Worm (Caenorhabditis elegans) whole organism, L4 larva: ENCODE data around the gene scav-1.

Experiments
- F37D6.2 ChIP-seq: sonication (generic microtip); optimal IDR thresholded peaks from 2 replicates; lab custom pipeline; 2016; ENCODE audit warnings: mild to moderate bottlenecking, missing genetic modification characterization, missing compliant biosample characterization
- T20F7.1 ChIP-seq: fragments of 200-800 bp; sonication (Bioruptor generic); optimal IDR thresholded peaks from 2 replicates; lab custom pipeline; 2018; ENCODE audit warnings: mild to moderate bottlenecking, missing genetic modification characterization, missing compliant biosample characterization
- T26A8.4 ChIP-seq: fragments of 200-800 bp; sonication (Bioruptor generic); IDR thresholded peaks from 2 replicates; pipeline ENCODE4 v1.3.6; 2022; ENCODE audit warnings: missing genetic modification characterization, missing compliant biosample characterization
- Y75B8A.6 ChIP-seq: fragments of 200-800 bp; sonication (Bioruptor generic); IDR thresholded peaks from 2 replicates; pipeline ENCODE4 v1.3.6; 2022; ENCODE audit warnings: missing genetic modification reagents, missing genetic modification characterization, missing compliant biosample characterization
- aha-1 ChIP-seq: fragments of 150-350 bp; peaks from one replicate; lab custom pipeline; 2014; ENCODE audit warnings: missing biosample characterization, missing genetic modification characterization
- aly-2 ChIP-seq: sonication (generic microtip); optimal IDR thresholded peaks from 2 replicates; lab custom pipeline; 2018; ENCODE audit warnings: missing biosample characterization, missing genetic modification characterization
- arid-1 ChIP-seq: fragments of 200-800 bp; sonication (Bioruptor generic); conservative IDR thresholded peaks from 2 replicates; pipeline ENCODE4 v1.3.6; 2022; ENCODE audit warnings: missing genetic modification reagents, missing genetic modification characterization, missing compliant biosample characterization
- ceh-62 ChIP-seq: sonication (generic microtip); optimal IDR thresholded peaks from 2 replicates; lab custom pipeline; 2017; ENCODE audit warnings: missing biosample characterization, missing genetic modification characterization
- daf-16 ChIP-seq, 3 experiments: sonication (generic microtip); optimal IDR thresholded peaks; 2 replicates each; lab custom pipeline; 2016 to 2017; ENCODE audit warnings: missing genetic modification characterization in 3 of 3, missing genetic modification reagents in 3 of 3, mild to moderate bottlenecking in 2 of 3, missing compliant biosample characterization in 2 of 3, missing biosample characterization in 1 of 3, moderate library complexity in 1 of 3
- dmd-6 ChIP-seq: fragments of 200-800 bp; sonication (Bioruptor generic); IDR thresholded peaks from 2 replicates; pipeline ENCODE4 v1.3.6; 2022; ENCODE audit warnings: missing genetic modification reagents, missing genetic modification characterization, missing compliant biosample characterization
- dve-1 ChIP-seq: sonication (generic microtip); optimal IDR thresholded peaks from 2 replicates; lab custom pipeline; 2017; ENCODE audit warnings: antibody characterized with exemption, mild to moderate bottlenecking, missing genetic modification characterization, missing compliant biosample characterization; ENCODE audit not compliant: insufficient read depth
- egl-43 ChIP-seq: fragments of 200-800 bp; sonication (Bioruptor generic); IDR thresholded peaks from 2 replicates; pipeline ENCODE4 v1.3.6; 2022; ENCODE audit warnings: missing genetic modification reagents, missing genetic modification characterization, missing compliant biosample characterization
- fkh-10 ChIP-seq: fragments of 150-350 bp; optimal IDR thresholded peaks from 2 replicates; lab custom pipeline; 2014; ENCODE audit warnings: missing biosample characterization, missing genetic modification reagents, missing genetic modification characterization
- hlh-30 ChIP-seq: sonication (generic microtip); optimal IDR thresholded peaks from 2 replicates; lab custom pipeline; 2017; ENCODE audit warnings: antibody characterized with exemption, mild to moderate bottlenecking, missing genetic modification characterization, missing compliant biosample characterization; ENCODE audit not compliant: insufficient read depth
- hmg-1.1 ChIP-seq: fragments of 200-800 bp; sonication (Bioruptor generic); IDR thresholded peaks from 2 replicates; pipeline ENCODE4 v1.3.6; 2022; ENCODE audit warnings: missing genetic modification reagents, missing genetic modification characterization, missing compliant biosample characterization
- jun-1 ChIP-seq: fragments of 150-350 bp; optimal IDR thresholded peaks from 2 replicates; lab custom pipeline; 2014; ENCODE audit warnings: missing biosample characterization, missing genetic modification reagents, missing genetic modification characterization
- lim-7 ChIP-seq: fragments of 200-800 bp; sonication (Bioruptor generic); IDR thresholded peaks from 2 replicates; pipeline ENCODE4 v1.3.6; 2022; ENCODE audit warnings: missing genetic modification characterization, missing compliant biosample characterization
- lin-38 ChIP-seq: fragments of 200-800 bp; sonication (Bioruptor generic); IDR thresholded peaks from 2 replicates; pipeline ENCODE4 v1.3.6; 2022; ENCODE audit warnings: missing genetic modification reagents, missing genetic modification characterization, missing compliant biosample characterization
- mdl-1 ChIP-seq, 2 experiments: fragments of 150-350 bp in 1 of 2; sonication (generic microtip) in 1 of 2; optimal IDR thresholded peaks; 2 replicates each; lab custom pipeline; 2014 to 2017; ENCODE audit warnings: missing biosample characterization in 2 of 2, missing genetic modification characterization in 2 of 2
- mep-1 ChIP-seq: fragments of 150-350 bp; sonication (generic microtip); optimal IDR thresholded peaks from 3 replicates; lab custom pipeline; 2014; ENCODE audit warnings: missing biosample characterization, missing genetic modification characterization
- mxl-3 ChIP-seq: fragments of 200-800 bp; sonication (Bioruptor generic); optimal IDR thresholded peaks from 2 replicates; lab custom pipeline; 2018; ENCODE audit warnings: mild to moderate bottlenecking, missing genetic modification characterization, missing compliant biosample characterization
- nhr-11 ChIP-seq: fragments of 150-350 bp; optimal IDR thresholded peaks from 2 replicates; lab custom pipeline; 2014; ENCODE audit warnings: missing biosample characterization, missing genetic modification characterization
- nhr-28 ChIP-seq: fragments of 150-350 bp; optimal IDR thresholded peaks from 2 replicates; lab custom pipeline; 2014; ENCODE audit warnings: missing biosample characterization, missing genetic modification characterization
- nhr-77 ChIP-seq: fragments of 150-350 bp; optimal IDR thresholded peaks from 2 replicates; lab custom pipeline; 2014; ENCODE audit warnings: missing biosample characterization, missing genetic modification characterization
- php-3 ChIP-seq: fragments of 200-800 bp; sonication (Bioruptor generic); IDR thresholded peaks from 2 replicates; pipeline ENCODE4 v1.3.6; 2022; ENCODE audit warnings: missing genetic modification reagents, missing genetic modification characterization, missing compliant biosample characterization
- pqm-1 ChIP-seq: sonication (generic microtip); optimal IDR thresholded peaks from 2 replicates; lab custom pipeline; 2017; ENCODE audit warnings: missing biosample characterization, missing genetic modification characterization
- rbr-2 ChIP-seq: sonication (generic microtip); optimal IDR thresholded peaks from 2 replicates; lab custom pipeline; 2016; ENCODE audit warnings: missing genotype, missing genetic modification characterization, missing compliant biosample characterization
- set-16 ChIP-seq: fragments of 200-800 bp; sonication (Bioruptor generic); IDR thresholded peaks from 2 replicates; pipeline ENCODE4 v1.3.6; 2022; ENCODE audit warnings: missing genetic modification reagents, missing genetic modification characterization, missing compliant biosample characterization
- snpc-1.2 ChIP-seq: fragments of 200-800 bp; sonication (Bioruptor generic); IDR thresholded peaks from 2 replicates; pipeline ENCODE4 v1.3.6; 2022; ENCODE audit warnings: missing genetic modification reagents, missing genetic modification characterization, missing compliant biosample characterization
- spr-1 ChIP-seq: sonication (generic microtip); optimal IDR thresholded peaks from 2 replicates; lab custom pipeline; 2016; ENCODE audit warnings: mild to moderate bottlenecking, missing genetic modification characterization, missing compliant biosample characterization
- unc-62 ChIP-seq, 3 experiments: fragments of 150-350 bp in 1 of 3; sonication (generic microtip); optimal IDR thresholded peaks in 2 of 3; peaks in 1 of 3; 1 replicate in 1 of 3; 2 replicates in 2 of 3; lab custom pipeline; 2014 to 2017; ENCODE audit warnings: missing biosample characterization in 3 of 3, missing genetic modification characterization in 3 of 3, missing genetic modification reagents in 3 of 3, missing genotype in 1 of 3
- vab-7 ChIP-seq: fragments of 200-800 bp; sonication (Bioruptor generic); IDR thresholded peaks from 2 replicates; pipeline ENCODE4 v1.3.6; 2022; ENCODE audit warnings: missing genetic modification reagents, missing genetic modification characterization, missing compliant biosample characterization
- zag-1 ChIP-seq: fragments of 150-350 bp; optimal IDR thresholded peaks from 2 replicates; lab custom pipeline; 2014; ENCODE audit warnings: missing biosample characterization, missing genetic modification characterization
- zfp-3 ChIP-seq: fragments of 200-800 bp; sonication (Bioruptor generic); conservative IDR thresholded peaks from 2 replicates; pipeline ENCODE4 v1.3.6; 2022; ENCODE audit warnings: missing genetic modification reagents, missing genetic modification characterization, missing compliant biosample characterization
- zip-11 ChIP-seq: fragments of 200-800 bp; sonication (Bioruptor generic); IDR thresholded peaks from 2 replicates; pipeline ENCODE4 v1.3.6; 2022; ENCODE audit warnings: missing genetic modification characterization, missing compliant biosample characterization
- ztf-11 ChIP-seq: fragments of 150-350 bp; optimal IDR thresholded peaks from 2 replicates; lab custom pipeline; 2014; ENCODE audit warnings: missing biosample characterization, missing genetic modification characterization

scav-1 gene

ce11 chrX:5368220-5368619, 32.2 kb downstream of the scav-1 start, which contains the start of gene jkk-1:
Gene jkk-1 (plus strand): TSS chrX:5368468.
- TF ChIP-seq fkh-10 (GFP tag; lab: Kevin White, UChicago), result peak; percentile 78
- TF ChIP-seq aha-1 (tag; lab: Kevin White, UChicago), result peak; percentile 90
- peak in 1 of 2 experiments; percentile 97 for TF ChIP-seq unc-62 (GFP tag; optimal IDR thresholded peaks at IDR 0.05 in 1 of 2; lab: Kevin White, UChicago)
- no peak for TF ChIP-seq unc-62 (tag; optimal IDR thresholded peaks at IDR 0.05; lab: Kevin White, UChicago)
- no peak for TF ChIP-seq snpc-1.2 (GFP tag; lab: Robert Waterston, UW)
- TF ChIP-seq mxl-3, result peak; percentile 2
- peak; percentile 48 for TF ChIP-seq mep-1
- TF ChIP-seq vab-7 (GFP tag; lab: Robert Waterston, UW), result 0 out of 2 replicates have a peak, but pooled peaks have one; percentile 28
- TF ChIP-seq T20F7.1 (GFP tag; lab: Kevin White, UChicago), result no peak
- 0 out of 2 replicates have a peak, but pooled peaks have one; percentile 44 for TF ChIP-seq egl-43 (GFP tag; lab: Robert Waterston, UW)
- TF ChIP-seq aly-2 (tag; lab: Kevin White, UChicago), result no peak
- no peak for TF ChIP-seq jun-1
- TF ChIP-seq dmd-6 (GFP tag; lab: Robert Waterston, UW), result peak; percentile 13; the same call in 1 of the 2 replicates
- TF ChIP-seq mdl-1 (tag; optimal IDR thresholded peaks at IDR 0.05; lab: Kevin White, UChicago), result peak in 1 of 2 experiments; percentile 39
- peak; percentile 75 for TF ChIP-seq hmg-1.1
- TF ChIP-seq arid-1 (GFP tag; lab: Robert Waterston, UW), result 0 out of 2 replicates have a peak, but pooled peaks have one; percentile 24
- TF ChIP-seq set-16, result peak; percentile 57
- no peak for TF ChIP-seq hlh-30 (tag; lab: Kevin White, UChicago)
- no peak for TF ChIP-seq lim-7
- no peak for TF ChIP-seq ztf-11 (tag; lab: Kevin White, UChicago)
- TF ChIP-seq rbr-2 (tag; lab: Kevin White, UChicago), result peak; percentile 69

ce11 chrX:5366613-5367012, 33.8 kb downstream of the scav-1 start:
- TF ChIP-seq dmd-6 (GFP tag; lab: Robert Waterston, UW), result no peak
- no peak for TF ChIP-seq mep-1
- TF ChIP-seq zag-1 (tag; lab: Kevin White, UChicago), result no peak
- TF ChIP-seq jun-1, result no peak
- no peak for TF ChIP-seq F37D6.2 (tag; lab: Kevin White, UChicago)
- no peak for TF ChIP-seq nhr-28 (tag; lab: Kevin White, UChicago)
- no peak for TF ChIP-seq zip-11 (GFP tag; lab: Robert Waterston, UW)
- no peak for TF ChIP-seq Y75B8A.6 (GFP tag; lab: Robert Waterston, UW)
- no peak for TF ChIP-seq hmg-1.1
- no peak for TF ChIP-seq zfp-3 (GFP tag; lab: Robert Waterston, UW)
- TF ChIP-seq spr-1 (tag; lab: Kevin White, UChicago), result no peak
- TF ChIP-seq, all 104 proteins: peak for 0

ce11 chrX:5365437-5365836, 34.9 kb downstream of the scav-1 start, which contains the start of gene F35C8.5:
Gene F35C8.5 (plus strand): TSS chrX:5365813.
- TF ChIP-seq ceh-62, result no peak
- 0 out of 2 replicates have a peak, but pooled peaks have one; percentile 44 for TF ChIP-seq php-3 (GFP tag; lab: Robert Waterston, UW)
- TF ChIP-seq pqm-1 (tag; lab: Kevin White, UChicago), result peak; percentile 53
- peak; percentile 34 for TF ChIP-seq nhr-77 (tag; lab: Kevin White, UChicago)
- TF ChIP-seq T20F7.1 (GFP tag; lab: Kevin White, UChicago), result no peak
- TF ChIP-seq nhr-28 (tag; lab: Kevin White, UChicago), result peak; percentile 52
- no peak for TF ChIP-seq daf-16 (GFP tag; optimal IDR thresholded peaks at IDR 0.05; lab: Kevin White, UChicago)
- TF ChIP-seq daf-16 (tag; optimal IDR thresholded peaks at IDR 0.05; lab: Kevin White, UChicago), result peak; percentile 76
- TF ChIP-seq dve-1 (tag; lab: Kevin White, UChicago), result peak; percentile 35
- TF ChIP-seq T26A8.4 (GFP tag; lab: Robert Waterston, UW), result no peak
- TF ChIP-seq dmd-6 (GFP tag; lab: Robert Waterston, UW), result 0 out of 2 replicates have a peak, but pooled peaks have one; percentile 6
- TF ChIP-seq lin-38 (GFP tag; lab: Robert Waterston, UW), result no peak
- no peak for TF ChIP-seq nhr-11 (tag; lab: Kevin White, UChicago)
- TF ChIP-seq, all 104 proteins: peak for 7
